Worm (Caenorhabditis elegans) whole organism, late embryonic: Measurements from ENCODE around the gene C09G5.7.
A peak's percentile ranks its signal among the peaks of the same experiment; 100 is the strongest.

Experiments
- C08G9.2 ChIP-seq: sonication (generic microtip); optimal IDR thresholded peaks from 2 replicates; lab custom pipeline; 2016; ENCODE audit warnings: mild to moderate bottlenecking, missing genetic modification characterization, moderate library complexity, missing compliant biosample characterization
- C38D4.7 ChIP-seq: fragments of 200-800 bp; sonication (Bioruptor generic); optimal IDR thresholded peaks from 2 replicates; lab custom pipeline; 2018; ENCODE audit warnings: mild to moderate bottlenecking, missing genetic modification characterization, moderate library complexity, missing compliant biosample characterization
- T23F11.4 ChIP-seq: fragments of 200-800 bp; sonication (Bioruptor generic); optimal IDR thresholded peaks from 2 replicates; lab custom pipeline; 2018; ENCODE audit warnings: mild to moderate bottlenecking, missing genetic modification characterization, missing compliant biosample characterization
- ceh-18 ChIP-seq: sonication (generic microtip); optimal IDR thresholded peaks from 2 replicates; lab custom pipeline; 2016; ENCODE audit warnings: missing genetic modification characterization, missing compliant biosample characterization
- ceh-22 ChIP-seq: sonication (generic microtip); optimal IDR thresholded peaks from 2 replicates; lab custom pipeline; 2017; ENCODE audit warnings: missing biosample characterization, missing genetic modification characterization
- ceh-24 ChIP-seq: sonication (generic microtip); optimal IDR thresholded peaks from 2 replicates; lab custom pipeline; 2016; ENCODE audit warnings: mild to moderate bottlenecking, missing genetic modification characterization, missing compliant biosample characterization
- ceh-31 ChIP-seq: sonication (generic microtip); optimal IDR thresholded peaks from 2 replicates; lab custom pipeline; 2016; ENCODE audit warnings: missing genetic modification characterization, missing compliant biosample characterization
- ceh-34 ChIP-seq: sonication (generic microtip); optimal IDR thresholded peaks from 2 replicates; lab custom pipeline; 2016; ENCODE audit warnings: mild to moderate bottlenecking, missing genetic modification characterization, missing compliant biosample characterization
- ceh-48 ChIP-seq: sonication (generic microtip); optimal IDR thresholded peaks from 2 replicates; lab custom pipeline; 2016; ENCODE audit warnings: missing genetic modification characterization, inconsistent platforms, missing compliant biosample characterization
- che-1 ChIP-seq: sonication (generic microtip); optimal IDR thresholded peaks from 2 replicates; lab custom pipeline; 2016; ENCODE audit warnings: mild to moderate bottlenecking, missing genetic modification characterization, missing compliant biosample characterization
- dve-1 ChIP-seq: sonication (generic microtip); optimal IDR thresholded peaks from 2 replicates; lab custom pipeline; 2017; ENCODE audit warnings: antibody characterized with exemption, mild to moderate bottlenecking, missing genetic modification characterization, missing compliant biosample characterization
- elt-2 ChIP-seq: sonication (generic microtip); optimal IDR thresholded peaks from 2 replicates; lab custom pipeline; 2016; ENCODE audit warnings: missing genetic modification reagents, missing genetic modification characterization, missing compliant biosample characterization
- fax-1 ChIP-seq: sonication (generic microtip); optimal IDR thresholded peaks from 2 replicates; lab custom pipeline; 2016; ENCODE audit warnings: missing genotype, missing genetic modification characterization, missing compliant biosample characterization
- hlh-30 ChIP-seq: sonication (generic microtip); optimal IDR thresholded peaks from 2 replicates; lab custom pipeline; 2017; ENCODE audit warnings: antibody characterized with exemption, missing genetic modification characterization, missing compliant biosample characterization; ENCODE audit not compliant: insufficient read depth
- lin-11 ChIP-seq: fragments of 200-800 bp; sonication (Bioruptor generic); optimal IDR thresholded peaks from 2 replicates; lab custom pipeline; 2018; ENCODE audit warnings: mild to moderate bottlenecking, missing genetic modification characterization, missing compliant biosample characterization
- madf-2 ChIP-seq: sonication (generic microtip); optimal IDR thresholded peaks from 2 replicates; lab custom pipeline; 2017; ENCODE audit warnings: missing genetic modification characterization, missing compliant biosample characterization
- mec-3 ChIP-seq: sonication (generic microtip); optimal IDR thresholded peaks from 2 replicates; lab custom pipeline; 2016; ENCODE audit warnings: borderline replicate concordance, missing genetic modification characterization, missing compliant biosample characterization
- nfya-1 ChIP-seq: sonication (generic microtip); optimal IDR thresholded peaks from 2 replicates; lab custom pipeline; 2017; ENCODE audit warnings: missing genetic modification characterization, mild to moderate bottlenecking, missing compliant biosample characterization, antibody characterized with exemption, moderate library complexity
- nhr-11 ChIP-seq: fragments of 150-350 bp; optimal IDR thresholded peaks from 2 replicates; lab custom pipeline; 2014; ENCODE audit warnings: missing biosample characterization, missing genetic modification characterization
- nhr-232 ChIP-seq: sonication (generic microtip); optimal IDR thresholded peaks from 2 replicates; lab custom pipeline; 2016; ENCODE audit warnings: missing genetic modification characterization, missing compliant biosample characterization
- npax-4 ChIP-seq: sonication (generic microtip); optimal IDR thresholded peaks from 2 replicates; lab custom pipeline; 2016; ENCODE audit warnings: missing genetic modification characterization, missing compliant biosample characterization
- pat-9 ChIP-seq: fragments of 200-800 bp; sonication (Bioruptor generic); optimal IDR thresholded peaks from 2 replicates; lab custom pipeline; 2018; ENCODE audit warnings: mild to moderate bottlenecking, missing genetic modification characterization, moderate library complexity, missing compliant biosample characterization
- pax-1 ChIP-seq: fragments of 150-350 bp; optimal IDR thresholded peaks from 2 replicates; lab custom pipeline; 2014; ENCODE audit warnings: missing biosample characterization, missing genetic modification characterization
- pqm-1 ChIP-seq: sonication (generic microtip); optimal IDR thresholded peaks from 2 replicates; lab custom pipeline; 2016; ENCODE audit warnings: missing genetic modification characterization, missing compliant biosample characterization
- pros-1 ChIP-seq: fragments of 150-350 bp; optimal IDR thresholded peaks from 2 replicates; lab custom pipeline; 2014; ENCODE audit warnings: missing biosample characterization, missing genetic modification reagents, missing genetic modification characterization
- sox-4 ChIP-seq: sonication (generic microtip); optimal IDR thresholded peaks from 2 replicates; lab custom pipeline; 2017; ENCODE audit warnings: mild to moderate bottlenecking, missing genetic modification characterization, inconsistent platforms, missing compliant biosample characterization
- syd-9 ChIP-seq: sonication (generic microtip); optimal IDR thresholded peaks from 2 replicates; lab custom pipeline; 2016; ENCODE audit warnings: mild to moderate bottlenecking, missing genetic modification characterization, moderate library complexity, missing compliant biosample characterization
- tbx-7 ChIP-seq: sonication (generic microtip); optimal IDR thresholded peaks from 2 replicates; lab custom pipeline; 2016; ENCODE audit warnings: missing genotype, missing genetic modification characterization, missing compliant biosample characterization
- unc-3 ChIP-seq, 2 experiments: fragments of 200-800 bp in 1 of 2; sonication (Bioruptor generic) in 1 of 2; sonication (generic microtip) in 1 of 2; conservative IDR thresholded peaks in 1 of 2; optimal IDR thresholded peaks in 1 of 2; 2 replicates each; pipeline versions ENCODE4 v1.3.6 to Lab custom; 2016 to 2022; ENCODE audit warnings: missing compliant biosample characterization in 2 of 2, missing genetic modification characterization in 2 of 2, missing genetic modification reagents in 1 of 2
- unc-42 ChIP-seq: sonication (generic microtip); optimal IDR thresholded peaks from 2 replicates; lab custom pipeline; 2016; ENCODE audit warnings: missing genotype, missing genetic modification characterization, missing compliant biosample characterization
- zip-5 ChIP-seq: sonication (generic microtip); optimal IDR thresholded peaks from 2 replicates; lab custom pipeline; 2016; ENCODE audit warnings: missing genetic modification characterization, missing compliant biosample characterization
- ztf-16 ChIP-seq: sonication (generic microtip); optimal IDR thresholded peaks from 2 replicates; lab custom pipeline; 2017; ENCODE audit warnings: missing genetic modification characterization, missing compliant biosample characterization

The C09G5.7 gene

ce11 chrII:10744801-10745200 lies 30.1 kb downstream of the C09G5.7 start:
- TF ChIP-seq unc-42 (tag; lab: Kevin White, UChicago) = peak; percentile 35
- no peak for TF ChIP-seq zip-5 (tag; lab: Kevin White, UChicago)
- peak; percentile 39 for TF ChIP-seq madf-2
- TF ChIP-seq ceh-31 = peak; percentile 37

- TF ChIP-seq nhr-232 (tag; lab: Kevin White, UChicago) = no peak
- TF ChIP-seq sox-4 (tag; lab: Kevin White, UChicago) = no peak
- peak; percentile 88 for TF ChIP-seq unc-42 (tag; lab: Kevin White, UChicago)
- no peak for TF ChIP-seq mec-3 (tag; lab: Kevin White, UChicago)
- TF ChIP-seq pros-1 (tag; lab: Kevin White, UChicago) = no peak
- no peak for TF ChIP-seq che-1 (tag; lab: Kevin White, UChicago)
- TF ChIP-seq T23F11.4 = no peak
- TF ChIP-seq npax-4 (tag; lab: Kevin White, UChicago) = no peak
- TF ChIP-seq syd-9 (tag; lab: Kevin White, UChicago) = no peak
Measured at ce11 chrII:10753694-10754093, 39.0 kb downstream of the C09G5.7 start.

ce11 chrII:10755455-10755854 lies 40.8 kb downstream of the C09G5.7 start:
- TF ChIP-seq zip-5 (tag; lab: Kevin White, UChicago) = no peak
- TF ChIP-seq ceh-31 = peak; percentile 54
- TF ChIP-seq elt-2 (tag; lab: Kevin White, UChicago) = no peak
- peak; percentile 40 for TF ChIP-seq unc-42 (tag; lab: Kevin White, UChicago)

ce11 chrII:10758951-10759350 lies 44.3 kb downstream of the C09G5.7 start:
- no peak for TF ChIP-seq ceh-22
- TF ChIP-seq pat-9 (tag; lab: Kevin White, UChicago) = no peak
- no peak for TF ChIP-seq ztf-16
- TF ChIP-seq hlh-30 (tag; lab: Kevin White, UChicago) = no peak
- TF ChIP-seq tbx-7 (tag; lab: Kevin White, UChicago) = no peak
- TF ChIP-seq unc-42 (tag; lab: Kevin White, UChicago) = peak; percentile 99
- TF ChIP-seq dve-1 (tag; lab: Kevin White, UChicago) = no peak
- no peak for TF ChIP-seq nfya-1 (tag; lab: Kevin White, UChicago)
- no peak for TF ChIP-seq ceh-48 (tag; lab: Kevin White, UChicago)
- no peak for TF ChIP-seq C38D4.7 (GFP tag; lab: Kevin White, UChicago)
- TF ChIP-seq ceh-24 (tag; lab: Kevin White, UChicago) = no peak
- no peak for TF ChIP-seq ceh-18 (tag; lab: Kevin White, UChicago)
- no peak for TF ChIP-seq lin-11 (tag; lab: Kevin White, UChicago)
- TF ChIP-seq pax-1 (tag; lab: Kevin White, UChicago) = no peak
- no peak for TF ChIP-seq elt-2 (tag; lab: Kevin White, UChicago)
- TF ChIP-seq ceh-31 = peak; percentile 25
- TF ChIP-seq nhr-11 (tag; lab: Kevin White, UChicago) = no peak

ce11 chrII:10759425-10759824 lies 44.7 kb downstream of the C09G5.7 start:
- TF ChIP-seq ceh-18 (tag; lab: Kevin White, UChicago) (no peak), C08G9.2 (tag; lab: Kevin White, UChicago) (no peak), ceh-34 (no peak), ceh-31 (no peak), pqm-1 (no peak), unc-3 (GFP tag; conservative IDR thresholded peaks at IDR 0.05; lab: Robert Waterston, UW) (no peak), unc-3 (tag; optimal IDR thresholded peaks at IDR 0.05; lab: Kevin White, UChicago) (no peak), sox-4 (tag; lab: Kevin White, UChicago) (no peak), fax-1 (tag; lab: Kevin White, UChicago) (no peak), ceh-24 (tag; lab: Kevin White, UChicago) (no peak), ceh-22 (no peak)
